Worm (Caenorhabditis elegans) whole organism, L1 larva: ENCODE measurements around the gene D1069.3.

Experiments used
- C04F5.9 ChIP-seq: sonication (generic microtip); optimal IDR thresholded peaks from 2 replicates; lab custom pipeline; 2016; ENCODE audit warnings: missing genetic modification characterization, missing compliant biosample characterization
- C16A3.4 ChIP-seq: fragments of 150-350 bp; optimal IDR thresholded peaks from 2 replicates; lab custom pipeline; 2014; ENCODE audit warnings: missing biosample characterization, missing genetic modification characterization
- C34B4.2 ChIP-seq: sonication (generic microtip); optimal IDR thresholded peaks from 2 replicates; lab custom pipeline; 2017; ENCODE audit warnings: mild to moderate bottlenecking, missing genetic modification characterization, missing compliant biosample characterization
- Y116A8C.19 ChIP-seq: sonication (generic microtip); optimal IDR thresholded peaks from 2 replicates; lab custom pipeline; 2016; ENCODE audit warnings: missing compliant biosample characterization, missing genetic modification characterization, borderline replicate concordance
- aha-1 ChIP-seq: fragments of 150-350 bp; optimal IDR thresholded peaks from 2 replicates; lab custom pipeline; 2014; ENCODE audit warnings: missing biosample characterization, missing genetic modification characterization
- ceh-63 ChIP-seq: fragments of 200-800 bp; sonication (Bioruptor generic); optimal IDR thresholded peaks from 2 replicates; lab custom pipeline; 2018; ENCODE audit warnings: mild to moderate bottlenecking, missing genetic modification characterization, missing compliant biosample characterization
- ceh-8 ChIP-seq: fragments of 200-800 bp; sonication (Bioruptor generic); optimal IDR thresholded peaks from 2 replicates; lab custom pipeline; 2018; ENCODE audit warnings: mild to moderate bottlenecking, missing genetic modification characterization, moderate library complexity, missing compliant biosample characterization
- ceh-82 ChIP-seq, 3 experiments: fragments of 150-350 bp in 1 of 3; sonication (generic microtip) in 2 of 3; optimal IDR thresholded peaks; 2 replicates each; lab custom pipeline; 2014 to 2017; ENCODE audit warnings: missing biosample characterization in 3 of 3, missing genetic modification characterization in 3 of 3
- ceh-88 ChIP-seq: fragments of 200-800 bp; sonication (Bioruptor generic); IDR thresholded peaks from 2 replicates; pipeline ENCODE4 v1.3.6; 2022; ENCODE audit warnings: missing genetic modification characterization, missing compliant biosample characterization
- ceh-90 ChIP-seq: sonication (generic microtip); optimal IDR thresholded peaks from 2 replicates; lab custom pipeline; 2016; ENCODE audit warnings: missing genetic modification characterization, missing compliant biosample characterization
- ces-1 ChIP-seq: fragments of 150-350 bp; optimal IDR thresholded peaks from 2 replicates; lab custom pipeline; 2014; ENCODE audit warnings: missing biosample characterization, missing genetic modification reagents, missing genetic modification characterization
- dpl-1 ChIP-seq, 3 experiments: fragments of 150-350 bp in 2 of 3; sonication (generic microtip) in 1 of 3; optimal IDR thresholded peaks; 2 replicates each; lab custom pipeline; 2014 to 2017; ENCODE audit warnings: missing biosample characterization in 3 of 3, missing genetic modification characterization in 3 of 3, missing genetic modification reagents in 3 of 3
- dsc-1 ChIP-seq: sonication (generic microtip); optimal IDR thresholded peaks from 2 replicates; lab custom pipeline; 2016; ENCODE audit warnings: mild to moderate bottlenecking, missing genetic modification characterization, missing compliant biosample characterization
- efl-1 ChIP-seq, 4 experiments: fragments of 150-350 bp; optimal IDR thresholded peaks in 3 of 4; peaks in 1 of 4; 1 replicate in 1 of 4; 2 replicates in 3 of 4; lab custom pipeline; 2014; ENCODE audit warnings: missing biosample characterization in 2 of 4, missing genetic modification characterization in 2 of 4, missing genetic modification reagents in 2 of 4
- egl-27 ChIP-seq, 2 experiments: fragments of 150-350 bp in 1 of 2; sonication (generic microtip); optimal IDR thresholded peaks; 3 replicates each; lab custom pipeline; 2017 to 2018; ENCODE audit warnings: missing biosample characterization in 2 of 2, missing genetic modification characterization in 2 of 2, missing genetic modification reagents in 2 of 2
- elt-2 ChIP-seq: sonication (generic microtip); optimal IDR thresholded peaks from 2 replicates; lab custom pipeline; 2016; ENCODE audit warnings: missing genetic modification characterization, mild to moderate bottlenecking, inconsistent platforms, missing compliant biosample characterization, missing genetic modification reagents
- ets-5 ChIP-seq: fragments of 200-800 bp; sonication (Bioruptor generic); IDR thresholded peaks from 2 replicates; pipeline ENCODE4 v1.3.6; 2022; ENCODE audit warnings: missing genetic modification characterization, missing compliant biosample characterization
- fkh-10 ChIP-seq: sonication (generic microtip); optimal IDR thresholded peaks from 2 replicates; lab custom pipeline; 2017; ENCODE audit warnings: missing biosample characterization, missing genetic modification reagents, missing genetic modification characterization
- fkh-8 ChIP-seq: sonication (generic microtip); optimal IDR thresholded peaks from 2 replicates; lab custom pipeline; 2016; ENCODE audit warnings: mild to moderate bottlenecking, missing genetic modification characterization, missing compliant biosample characterization
- grh-1 ChIP-seq: fragments of 200-800 bp; sonication (Bioruptor generic); IDR thresholded peaks from 2 replicates; pipeline ENCODE4 v1.3.6; 2022; ENCODE audit warnings: missing genetic modification reagents, missing genetic modification characterization, missing compliant biosample characterization
- hlh-4 ChIP-seq: sonication (generic microtip); optimal IDR thresholded peaks from 2 replicates; lab custom pipeline; 2016; ENCODE audit warnings: mild to moderate bottlenecking, missing genetic modification characterization, missing compliant biosample characterization
- irx-1 ChIP-seq: sonication (generic microtip); optimal IDR thresholded peaks from 2 replicates; lab custom pipeline; 2016; ENCODE audit warnings: missing genetic modification characterization, missing compliant biosample characterization
- jun-1 ChIP-seq: fragments of 150-350 bp; optimal IDR thresholded peaks from 2 replicates; lab custom pipeline; 2014; ENCODE audit warnings: missing biosample characterization, missing genetic modification reagents, missing genetic modification characterization
- lin-13 ChIP-seq: fragments of 150-350 bp; optimal IDR thresholded peaks from 2 replicates; lab custom pipeline; 2014; ENCODE audit warnings: missing biosample characterization, missing genetic modification reagents, missing genetic modification characterization
- lin-15B ChIP-seq: fragments of 150-350 bp; sonication (generic microtip); optimal IDR thresholded peaks from 3 replicates; lab custom pipeline; 2014; ENCODE audit warnings: missing biosample characterization, missing genetic modification characterization
- lin-35 ChIP-seq, 2 experiments: fragments of 150-350 bp; optimal IDR thresholded peaks; 2 replicates each; lab custom pipeline; 2014; ENCODE audit warnings: missing biosample characterization in 2 of 2, missing genetic modification characterization in 2 of 2, missing genetic modification reagents in 2 of 2
- nhr-19 ChIP-seq: fragments of 200-800 bp; sonication (Bioruptor generic); conservative IDR thresholded peaks from 2 replicates; pipeline ENCODE4 v1.3.6; 2022; ENCODE audit warnings: missing genetic modification characterization, missing compliant biosample characterization
- nhr-20 ChIP-seq: sonication (generic microtip); optimal IDR thresholded peaks from 2 replicates; lab custom pipeline; 2016; ENCODE audit warnings: mild to moderate bottlenecking, missing genetic modification characterization, missing compliant biosample characterization
- nhr-237 ChIP-seq: fragments of 150-350 bp; optimal IDR thresholded peaks from 2 replicates; lab custom pipeline; 2014; ENCODE audit warnings: missing biosample characterization, missing genetic modification characterization
- nhr-76 ChIP-seq: sonication (generic microtip); optimal IDR thresholded peaks from 2 replicates; lab custom pipeline; 2017; ENCODE audit warnings: missing biosample characterization, missing genetic modification characterization
- nhr-77 ChIP-seq: fragments of 150-350 bp; optimal IDR thresholded peaks from 2 replicates; lab custom pipeline; 2014; ENCODE audit warnings: missing biosample characterization, missing genetic modification characterization
- nhr-85 ChIP-seq: sonication (generic microtip); peaks from one replicate; lab custom pipeline; 2016; ENCODE audit warnings: missing genetic modification characterization, inconsistent platforms, missing compliant biosample characterization
- nhr-90 ChIP-seq: sonication (generic microtip); optimal IDR thresholded peaks from 2 replicates; lab custom pipeline; 2016; ENCODE audit warnings: mild to moderate bottlenecking, missing genetic modification characterization, missing compliant biosample characterization; ENCODE audit not compliant: poor library complexity
- pax-3 ChIP-seq: fragments of 200-800 bp; sonication (Bioruptor generic); optimal IDR thresholded peaks from 2 replicates; lab custom pipeline; 2018; ENCODE audit warnings: mild to moderate bottlenecking, missing genetic modification characterization, moderate library complexity, missing compliant biosample characterization
- pqm-1 ChIP-seq: sonication (generic microtip); optimal IDR thresholded peaks from 3 replicates; lab custom pipeline; 2017; ENCODE audit warnings: missing biosample characterization, missing genetic modification characterization
- rnt-1 ChIP-seq: sonication (generic microtip); optimal IDR thresholded peaks from 2 replicates; lab custom pipeline; 2016; ENCODE audit warnings: mild to moderate bottlenecking, missing genetic modification characterization, moderate library complexity, missing compliant biosample characterization
- skn-1 ChIP-seq: fragments of 150-350 bp; optimal IDR thresholded peaks from 2 replicates; lab custom pipeline; 2014; ENCODE audit warnings: missing biosample characterization, missing genetic modification characterization
- snpc-4 ChIP-seq: fragments of 150-350 bp; optimal IDR thresholded peaks from 2 replicates; lab custom pipeline; 2014; ENCODE audit warnings: missing biosample characterization, missing genetic modification characterization
- snu-23 ChIP-seq: sonication (generic microtip); optimal IDR thresholded peaks from 2 replicates; lab custom pipeline; 2016; ENCODE audit warnings: missing genetic modification characterization, missing compliant biosample characterization
- sox-4 ChIP-seq: sonication (generic microtip); optimal IDR thresholded peaks from 2 replicates; lab custom pipeline; 2016; ENCODE audit warnings: missing genetic modification characterization, missing compliant biosample characterization
- sup-37 ChIP-seq: fragments of 200-800 bp; sonication (Bioruptor generic); optimal IDR thresholded peaks from 2 replicates; lab custom pipeline; 2018; ENCODE audit warnings: mild to moderate bottlenecking, missing genetic modification characterization, missing compliant biosample characterization
- tbx-2 ChIP-seq: sonication (generic microtip); optimal IDR thresholded peaks from 2 replicates; lab custom pipeline; 2016; ENCODE audit warnings: missing genetic modification characterization, missing compliant biosample characterization
- tlp-1 ChIP-seq: fragments of 150-350 bp; optimal IDR thresholded peaks from 2 replicates; lab custom pipeline; 2014; ENCODE audit warnings: missing biosample characterization, missing genetic modification characterization
- unc-130 ChIP-seq: fragments of 150-350 bp; optimal IDR thresholded peaks from 2 replicates; lab custom pipeline; 2017; ENCODE audit warnings: missing biosample characterization, missing genetic modification characterization, inconsistent platforms
- unc-30 ChIP-seq: sonication (generic microtip); optimal IDR thresholded peaks from 2 replicates; lab custom pipeline; 2017; ENCODE audit warnings: missing biosample characterization, missing genetic modification characterization
- unc-62 ChIP-seq: fragments of 150-350 bp; optimal IDR thresholded peaks from 2 replicates; lab custom pipeline; 2014; ENCODE audit warnings: missing biosample characterization, missing genetic modification reagents, missing genetic modification characterization
- unc-86 ChIP-seq: sonication (generic microtip); optimal IDR thresholded peaks from 2 replicates; lab custom pipeline; 2016; ENCODE audit warnings: missing genetic modification characterization, missing compliant biosample characterization
- unc-98 ChIP-seq: fragments of 200-800 bp; sonication (Bioruptor generic); IDR thresholded peaks from 2 replicates; pipeline ENCODE4 v1.3.6; 2022; ENCODE audit warnings: missing genetic modification characterization, missing compliant biosample characterization
- vab-15 ChIP-seq: sonication (generic microtip); optimal IDR thresholded peaks from 2 replicates; lab custom pipeline; 2017; ENCODE audit warnings: missing genotype, mild to moderate bottlenecking, missing genetic modification characterization, missing compliant biosample characterization
- xbp-1 ChIP-seq: sonication (generic microtip); optimal IDR thresholded peaks from 2 replicates; lab custom pipeline; 2016; ENCODE audit warnings: missing genetic modification characterization, missing compliant biosample characterization
- zag-1 ChIP-seq: fragments of 150-350 bp; optimal IDR thresholded peaks from 2 replicates; lab custom pipeline; 2014; ENCODE audit warnings: missing biosample characterization, missing genetic modification characterization
- zip-4 ChIP-seq: fragments of 200-800 bp; sonication (Bioruptor generic); optimal IDR thresholded peaks from 2 replicates; lab custom pipeline; 2018; ENCODE audit warnings: mild to moderate bottlenecking, missing genetic modification characterization, moderate library complexity, missing compliant biosample characterization
- ztf-11 ChIP-seq, 2 experiments: sonication (generic microtip); optimal IDR thresholded peaks; 2 replicates each; lab custom pipeline; 2016 to 2017; ENCODE audit warnings: missing genetic modification characterization in 2 of 2, missing biosample characterization in 1 of 2, missing compliant biosample characterization in 1 of 2

D1069.3 gene

DNA sequence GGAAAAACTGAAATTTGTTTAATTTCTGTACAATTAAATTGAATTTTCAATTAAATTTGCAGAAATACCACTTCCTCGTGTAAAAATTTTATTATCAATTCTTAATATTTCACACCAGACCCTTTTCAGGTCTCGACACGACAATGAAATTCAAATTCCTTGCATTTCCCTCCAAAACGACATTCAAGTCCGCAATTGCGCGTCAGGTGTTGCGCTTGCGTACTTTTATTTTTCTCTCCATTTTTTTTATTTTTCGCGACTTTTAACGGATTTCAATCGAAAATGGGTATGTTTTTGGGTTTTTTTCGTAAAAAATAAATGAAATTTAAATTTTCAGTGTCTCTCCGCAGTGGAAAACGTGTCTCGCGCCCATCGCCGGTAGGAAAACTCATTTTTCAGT lies 38.3 kb upstream of the D1069.3 start, which contains the start of gene C03H5.3:
Gene C03H5.3, plus strand, starts transcription at position 132 of the 400 bp plus-strand sequence.
- TF ChIP-seq C34B4.2 (no peak), ets-5 (GFP tag; lab: Robert Waterston, UW) (no peak), ceh-88 (GFP tag; lab: Robert Waterston, UW) (no peak), nhr-237 (tag; lab: Kevin White, UChicago) (no peak), rnt-1 (no peak), dsc-1 (tag; lab: Kevin White, UChicago) (peak; percentile 46), ces-1 (GFP tag; lab: Kevin White, UChicago) (no peak), nhr-19 (GFP tag; lab: Robert Waterston, UW) (peak; percentile 31; the same call in 1 of the 2 replicates), nhr-20 (tag; lab: Kevin White, UChicago) (peak; percentile 49), ceh-8 (GFP tag; lab: Kevin White, UChicago) (no peak), lin-15B (peak; percentile 29), fkh-10 (GFP tag; lab: Kevin White, UChicago) (no peak), lin-35 (GFP tag; optimal IDR thresholded peaks at IDR 0.05; lab: Kevin White, UChicago) (peak; percentile 92 to 96), efl-1 (optimal IDR thresholded peaks at IDR 0.05; lab: Kevin White, UChicago) (peak; percentile 96 to 99), efl-1 (GFP tag; optimal IDR thresholded peaks at IDR 0.05 in 1 of 2; lab: Kevin White, UChicago) (peak; percentile 96 to 99), skn-1 (tag; lab: Kevin White, UChicago) (peak; percentile 58), snu-23 (GFP tag; lab: Kevin White, UChicago) (peak; percentile 70), C16A3.4 (tag; lab: Kevin White, UChicago) (peak; percentile 30), tbx-2 (peak; percentile 73), ceh-82 (tag; optimal IDR thresholded peaks at IDR 0.05; lab: Kevin White, UChicago) (peak; percentile 40 to 74 (median 65)), nhr-77 (tag; lab: Kevin White, UChicago) (no peak), zag-1 (tag; lab: Kevin White, UChicago) (no peak), xbp-1 (peak; percentile 62), nhr-85 (peak; percentile 38), pax-3 (tag; lab: Kevin White, UChicago) (no peak), grh-1 (GFP tag; lab: Robert Waterston, UW) (no peak), lin-13 (peak; percentile 24), egl-27 (tag; optimal IDR thresholded peaks at IDR 0.05; lab: Kevin White, UChicago) (no peak), Y116A8C.19 (no peak), unc-98 (no peak), unc-30 (tag; lab: Kevin White, UChicago) (no peak), fkh-8 (peak; percentile 23), C04F5.9 (tag; lab: Kevin White, UChicago) (no peak), unc-130 (no peak), zip-4 (no peak), tlp-1 (no peak), aha-1 (tag; lab: Kevin White, UChicago) (no peak), pqm-1 (tag; lab: Kevin White, UChicago) (no peak), sox-4 (no peak), nhr-90 (tag; lab: Kevin White, UChicago) (peak; percentile 28), unc-86 (tag; lab: Kevin White, UChicago) (peak; percentile 41), hlh-4 (no peak), elt-2 (tag; lab: Kevin White, UChicago) (no peak), ceh-63 (no peak), sup-37 (GFP tag; lab: Kevin White, UChicago) (no peak), irx-1 (tag; lab: Kevin White, UChicago) (peak; percentile 27), ztf-11 (tag; optimal IDR thresholded peaks at IDR 0.05; lab: Kevin White, UChicago) (no peak), nhr-76 (tag; lab: Kevin White, UChicago) (no peak), ceh-90 (tag; lab: Kevin White, UChicago) (no peak), snpc-4 (peak; percentile 34), unc-62 (GFP tag; lab: Kevin White, UChicago) (no peak), vab-15 (tag; lab: Kevin White, UChicago) (no peak), jun-1 (no peak), dpl-1 (GFP tag; optimal IDR thresholded peaks at IDR 0.05; lab: Kevin White, UChicago) (peak; percentile 93 to 96 (median 95))
